Worm (Caenorhabditis elegans) whole organism, L2 larva: ENCODE measurements around the gene F26F12.8.
A peak's percentile ranks its signal among the peaks of the same experiment; 100 is the strongest.

Experiments used
- C34F6.9 ChIP-seq: fragments of 150-350 bp; optimal IDR thresholded peaks from 2 replicates; lab custom pipeline; 2014; ENCODE audit warnings: missing biosample characterization, missing genetic modification characterization
- F13H6.1 ChIP-seq: sonication (generic microtip); optimal IDR thresholded peaks from 2 replicates; lab custom pipeline; 2016; ENCODE audit warnings: missing genetic modification characterization, missing compliant biosample characterization
- R02D3.7 ChIP-seq: fragments of 150-350 bp; optimal IDR thresholded peaks from 2 replicates; lab custom pipeline; 2014; ENCODE audit warnings: missing biosample characterization, missing genetic modification characterization
- Y55F3AM.14 ChIP-seq: fragments of 200-800 bp; sonication (Bioruptor generic); optimal IDR thresholded peaks from 2 replicates; lab custom pipeline; 2018; ENCODE audit warnings: mild to moderate bottlenecking, missing genetic modification characterization, missing compliant biosample characterization
- ZK546.5 ChIP-seq: sonication (generic microtip); optimal IDR thresholded peaks from 2 replicates; lab custom pipeline; 2017; ENCODE audit warnings: missing biosample characterization, missing genetic modification characterization
- alr-1 ChIP-seq: fragments of 150-350 bp; optimal IDR thresholded peaks from 2 replicates; lab custom pipeline; 2014; ENCODE audit warnings: missing biosample characterization, missing genetic modification characterization
- aly-2 ChIP-seq: fragments of 150-350 bp; optimal IDR thresholded peaks from 2 replicates; lab custom pipeline; 2014; ENCODE audit warnings: missing biosample characterization, missing genetic modification characterization
- ama-1 ChIP-seq: fragments of 150-350 bp; optimal IDR thresholded peaks from 2 replicates; lab custom pipeline; 2018; ENCODE audit warnings: inconsistent platforms
- blmp-1 ChIP-seq: sonication (generic microtip); optimal IDR thresholded peaks from 2 replicates; lab custom pipeline; 2017; ENCODE audit warnings: missing genetic modification characterization, mild to moderate bottlenecking, missing compliant biosample characterization, antibody characterized with exemption, moderate library complexity; ENCODE audit not compliant: insufficient read depth
- ceh-16 ChIP-seq: fragments of 150-350 bp; optimal IDR thresholded peaks from 2 replicates; lab custom pipeline; 2014; ENCODE audit warnings: missing biosample characterization, missing genetic modification characterization
- ceh-82 ChIP-seq: fragments of 150-350 bp; optimal IDR thresholded peaks from 2 replicates; lab custom pipeline; 2014; ENCODE audit warnings: missing biosample characterization, missing genetic modification characterization
- crh-2 ChIP-seq: sonication (generic microtip); optimal IDR thresholded peaks from 2 replicates; lab custom pipeline; 2017; ENCODE audit warnings: missing biosample characterization, missing genetic modification characterization
- dmd-4 ChIP-seq: sonication (generic microtip); optimal IDR thresholded peaks from 2 replicates; lab custom pipeline; 2017; ENCODE audit warnings: missing biosample characterization, missing genetic modification characterization
- egl-27 ChIP-seq: sonication (generic microtip); optimal IDR thresholded peaks from 3 replicates; lab custom pipeline; 2017; ENCODE audit warnings: missing biosample characterization, missing genetic modification reagents, missing genetic modification characterization
- elt-1 ChIP-seq: fragments of 150-350 bp; optimal IDR thresholded peaks from 2 replicates; lab custom pipeline; 2014; ENCODE audit warnings: missing biosample characterization, missing genetic modification characterization
- elt-3 ChIP-seq: sonication (generic microtip); optimal IDR thresholded peaks from 2 replicates; lab custom pipeline; 2017; ENCODE audit warnings: missing biosample characterization, missing genetic modification characterization
- fos-1 ChIP-seq: fragments of 150-350 bp; optimal IDR thresholded peaks from 2 replicates; lab custom pipeline; 2014; ENCODE audit warnings: missing biosample characterization, missing genetic modification characterization
- gmeb-1 ChIP-seq: fragments of 150-350 bp; optimal IDR thresholded peaks from 2 replicates; lab custom pipeline; 2014; ENCODE audit warnings: missing biosample characterization, missing genetic modification characterization
- lin-11 ChIP-seq: fragments of 150-350 bp; sonication (generic microtip); optimal IDR thresholded peaks from 2 replicates; lab custom pipeline; 2014; ENCODE audit warnings: missing biosample characterization, missing genetic modification characterization, inconsistent platforms, mixed read lengths
- lin-13 ChIP-seq: fragments of 150-350 bp; optimal IDR thresholded peaks from 2 replicates; lab custom pipeline; 2014; ENCODE audit warnings: missing biosample characterization, missing genetic modification reagents, missing genetic modification characterization
- lin-39 ChIP-seq: fragments of 150-350 bp; optimal IDR thresholded peaks from 2 replicates; lab custom pipeline; 2014; ENCODE audit warnings: missing biosample characterization, missing genetic modification reagents, missing genetic modification characterization
- lsy-2 ChIP-seq, 2 experiments: fragments of 150-350 bp in 1 of 2; sonication (generic microtip) in 1 of 2; optimal IDR thresholded peaks; 2 replicates each; lab custom pipeline; 2014 to 2017; ENCODE audit warnings: missing biosample characterization in 2 of 2, missing genetic modification characterization in 2 of 2
- mab-5 ChIP-seq: fragments of 150-350 bp; optimal IDR thresholded peaks from 2 replicates; lab custom pipeline; 2014; ENCODE audit warnings: missing biosample characterization, missing genetic modification characterization
- mbf-1 ChIP-seq: sonication (generic microtip); optimal IDR thresholded peaks from 2 replicates; lab custom pipeline; 2017; ENCODE audit warnings: missing biosample characterization, missing genetic modification characterization
- mdl-1 ChIP-seq, 2 experiments: fragments of 150-350 bp in 1 of 2; sonication (generic microtip) in 1 of 2; optimal IDR thresholded peaks; 2 replicates each; lab custom pipeline; 2017; ENCODE audit warnings: missing biosample characterization in 2 of 2, missing genetic modification characterization in 2 of 2
- nhr-10 ChIP-seq: sonication (generic microtip); optimal IDR thresholded peaks from 2 replicates; lab custom pipeline; 2017; ENCODE audit warnings: missing biosample characterization, missing genetic modification characterization
- nhr-11 ChIP-seq: fragments of 150-350 bp; optimal IDR thresholded peaks from 2 replicates; lab custom pipeline; 2014; ENCODE audit warnings: missing biosample characterization, missing genetic modification characterization
- nhr-12 ChIP-seq: fragments of 150-350 bp; optimal IDR thresholded peaks from 2 replicates; lab custom pipeline; 2014; ENCODE audit warnings: missing biosample characterization, missing genetic modification characterization
- nhr-129 ChIP-seq: fragments of 150-350 bp; optimal IDR thresholded peaks from 2 replicates; lab custom pipeline; 2014; ENCODE audit warnings: missing biosample characterization, missing genetic modification characterization
- nhr-21 ChIP-seq: fragments of 150-350 bp; optimal IDR thresholded peaks from 2 replicates; lab custom pipeline; 2014; ENCODE audit warnings: missing biosample characterization, missing genetic modification characterization
- nhr-23 ChIP-seq: fragments of 150-350 bp; optimal IDR thresholded peaks from 2 replicates; lab custom pipeline; 2014; ENCODE audit warnings: missing biosample characterization, missing genetic modification reagents, missing genetic modification characterization
- nhr-237 ChIP-seq: fragments of 150-350 bp; optimal IDR thresholded peaks from 2 replicates; lab custom pipeline; 2014; ENCODE audit warnings: missing biosample characterization, missing genetic modification characterization
- nhr-25 ChIP-seq: fragments of 150-350 bp; sonication (generic microtip); optimal IDR thresholded peaks from 3 replicates; lab custom pipeline; 2014; ENCODE audit warnings: missing biosample characterization, missing genetic modification characterization
- nhr-6 ChIP-seq: fragments of 150-350 bp; optimal IDR thresholded peaks from 2 replicates; lab custom pipeline; 2014; ENCODE audit warnings: missing biosample characterization, missing genetic modification characterization
- nhr-77 ChIP-seq: fragments of 150-350 bp; optimal IDR thresholded peaks from 2 replicates; lab custom pipeline; 2014; ENCODE audit warnings: missing biosample characterization, missing genetic modification characterization
- peb-1 ChIP-seq: fragments of 150-350 bp; optimal IDR thresholded peaks from 2 replicates; lab custom pipeline; 2014; ENCODE audit warnings: missing biosample characterization, missing genetic modification characterization
- sem-4 ChIP-seq: fragments of 150-350 bp; optimal IDR thresholded peaks from 2 replicates; lab custom pipeline; 2014; ENCODE audit warnings: missing biosample characterization, missing genetic modification reagents, missing genetic modification characterization
- skn-1 ChIP-seq: sonication (generic microtip); optimal IDR thresholded peaks from 2 replicates; lab custom pipeline; 2017; ENCODE audit warnings: missing biosample characterization, missing genetic modification characterization
- sma-3 ChIP-seq: sonication (generic microtip); optimal IDR thresholded peaks from 2 replicates; lab custom pipeline; 2016; ENCODE audit warnings: missing genetic modification reagents, missing genetic modification characterization, missing compliant biosample characterization
- sma-9 ChIP-seq, 2 experiments: fragments of 150-350 bp in 1 of 2; sonication (generic microtip) in 1 of 2; optimal IDR thresholded peaks; 2 replicates each; lab custom pipeline; 2014 to 2016; ENCODE audit warnings: missing genetic modification characterization in 2 of 2, mild to moderate bottlenecking in 1 of 2, missing biosample characterization in 1 of 2, missing compliant biosample characterization in 1 of 2, missing genetic modification reagents in 1 of 2, moderate library complexity in 1 of 2
- snpc-4 ChIP-seq: fragments of 150-350 bp; optimal IDR thresholded peaks from 2 replicates; lab custom pipeline; 2014; ENCODE audit warnings: missing biosample characterization, missing genetic modification characterization
- unc-39 ChIP-seq: fragments of 150-350 bp; optimal IDR thresholded peaks from 2 replicates; lab custom pipeline; 2014; ENCODE audit warnings: missing biosample characterization, missing genetic modification characterization
- unc-55 ChIP-seq: fragments of 150-350 bp; sonication (generic microtip); optimal IDR thresholded peaks from 3 replicates; lab custom pipeline; 2014; ENCODE audit warnings: missing biosample characterization, missing genetic modification reagents, missing genetic modification characterization
- unc-62 ChIP-seq: fragments of 150-350 bp; optimal IDR thresholded peaks from 2 replicates; lab custom pipeline; 2014; ENCODE audit warnings: missing biosample characterization, missing genetic modification reagents, missing genetic modification characterization
- zag-1 ChIP-seq: fragments of 150-350 bp; optimal IDR thresholded peaks from 2 replicates; lab custom pipeline; 2014; ENCODE audit warnings: missing biosample characterization, missing genetic modification characterization
- ztf-1 ChIP-seq: fragments of 200-800 bp; sonication (Bioruptor generic); conservative IDR thresholded peaks from 2 replicates; pipeline ENCODE4 v1.3.6; 2022; ENCODE audit warnings: missing genetic modification characterization, missing compliant biosample characterization
- ztf-11 ChIP-seq: sonication (generic microtip); optimal IDR thresholded peaks from 2 replicates; lab custom pipeline; 2017; ENCODE audit warnings: missing biosample characterization, missing genetic modification characterization
- ztf-4 ChIP-seq: fragments of 150-350 bp; optimal IDR thresholded peaks from 2 replicates; lab custom pipeline; 2014; ENCODE audit warnings: missing biosample characterization, missing genetic modification characterization

Gene F26F12.8

ce11 chrV:5846729-5847128 lies 15.6 kb downstream of the F26F12.8 start:
- TF ChIP-seq C34F6.9 (tag; lab: Kevin White, UChicago) (peak; percentile 8), nhr-129 (tag; lab: Kevin White, UChicago) (peak; percentile 35), skn-1 (tag; lab: Kevin White, UChicago) (no peak)

- TF ChIP-seq nhr-6: peak; percentile 11
- no peak for TF ChIP-seq skn-1 (tag; lab: Kevin White, UChicago)
- TF ChIP-seq mdl-1 (tag; optimal IDR thresholded peaks at IDR 0.05; lab: Kevin White, UChicago): peak; percentile 39 to 54
- no peak for TF ChIP-seq alr-1 (tag; lab: Kevin White, UChicago)
- no peak for TF ChIP-seq ztf-11 (tag; lab: Kevin White, UChicago)
- TF ChIP-seq ztf-4 (tag; lab: Kevin White, UChicago): no peak
- no peak for TF ChIP-seq nhr-12
- peak; percentile 75 for TF ChIP-seq blmp-1 (tag; lab: Kevin White, UChicago)
- TF ChIP-seq peb-1 (tag; lab: Kevin White, UChicago): no peak
- no peak for TF ChIP-seq snpc-4 (tag; lab: Kevin White, UChicago)
- no peak for TF ChIP-seq dmd-4 (tag; lab: Kevin White, UChicago)
- no peak for TF ChIP-seq ceh-16 (tag; lab: Kevin White, UChicago)
- TF ChIP-seq gmeb-1 (tag; lab: Kevin White, UChicago): peak; percentile 29
- peak; percentile 24 for TF ChIP-seq crh-2 (tag; lab: Kevin White, UChicago)
- no peak for TF ChIP-seq unc-62 (GFP tag; lab: Kevin White, UChicago)
- peak; percentile 90 for TF ChIP-seq sma-9 (GFP tag; optimal IDR thresholded peaks at IDR 0.05; lab: Kevin White, UChicago)
- TF ChIP-seq sma-9 (tag; optimal IDR thresholded peaks at IDR 0.05; lab: Kevin White, UChicago): no peak
- TF ChIP-seq unc-39 (tag; lab: Kevin White, UChicago): no peak
- peak; percentile 11 for TF ChIP-seq zag-1 (tag; lab: Kevin White, UChicago)
- no peak for TF ChIP-seq ceh-82 (tag; lab: Kevin White, UChicago)
- TF ChIP-seq lin-39: no peak
- TF ChIP-seq R02D3.7 (tag; lab: Kevin White, UChicago): no peak
- no peak for TF ChIP-seq ZK546.5 (tag; lab: Kevin White, UChicago)
- TF ChIP-seq nhr-77: no peak
- no peak for TF ChIP-seq nhr-10 (tag; lab: Kevin White, UChicago)
- TF ChIP-seq nhr-21 (tag; lab: Kevin White, UChicago): no peak
- TF ChIP-seq nhr-11 (tag; lab: Kevin White, UChicago): no peak
- no peak for TF ChIP-seq lin-13 (GFP tag; lab: Kevin White, UChicago)
- TF ChIP-seq lin-11 (tag; lab: Kevin White, UChicago): peak; percentile 44
- peak; percentile 89 for TF ChIP-seq nhr-129 (tag; lab: Kevin White, UChicago)
- peak; percentile 30 for TF ChIP-seq nhr-25 (tag; lab: Kevin White, UChicago)
- peak; percentile 79 for TF ChIP-seq sem-4 (tag; lab: Kevin White, UChicago)
- TF ChIP-seq F13H6.1: peak; percentile 71
- peak; percentile 11 for TF ChIP-seq egl-27 (tag; lab: Kevin White, UChicago)
- TF ChIP-seq ama-1: peak; percentile 68
- TF ChIP-seq sma-3: peak; percentile 88
- TF ChIP-seq elt-3 (tag; lab: Kevin White, UChicago): no peak
- no peak for TF ChIP-seq nhr-23 (tag; lab: Kevin White, UChicago)
- TF ChIP-seq elt-1: no peak
- TF ChIP-seq lsy-2 (tag; optimal IDR thresholded peaks at IDR 0.05; lab: Kevin White, UChicago): peak in 1 of 2 experiments; percentile 66
- no peak for TF ChIP-seq mbf-1 (tag; lab: Kevin White, UChicago)
- peak; percentile 41 for TF ChIP-seq mab-5 (tag; lab: Kevin White, UChicago)
- no peak for TF ChIP-seq aly-2 (tag; lab: Kevin White, UChicago)
- peak; percentile 36 for TF ChIP-seq fos-1 (tag; lab: Kevin White, UChicago)
- TF ChIP-seq Y55F3AM.14 (GFP tag; lab: Kevin White, UChicago): peak; percentile 44
- peak; percentile 80 for TF ChIP-seq C34F6.9 (tag; lab: Kevin White, UChicago)
- TF ChIP-seq nhr-237 (tag; lab: Kevin White, UChicago): no peak
- peak; percentile 29 for TF ChIP-seq unc-55 (GFP tag; lab: Kevin White, UChicago)
- no peak for TF ChIP-seq ztf-1 (GFP tag; lab: Robert Waterston, UW)
Measured at ce11 chrV:5845669-5846189, 16.6 kb downstream of the F26F12.8 start, which contains the start of gene F26F12.3. F26F12.3 (minus strand) TSS chrV:5845719.
